Fruit fly (Drosophila melanogaster): ENCODE results near the gene CG3604.

dm6 chr2L:3711665-3712064 lies 14.0 kb upstream of the CG3604 start, which contains the start of gene cutlet:
- peak; percentile 32 for TF ChIP-seq bab1 (GFP tag; optimal IDR thresholded peaks at IDR 0.05)
- TF ChIP-seq Clk (GFP tag; optimal IDR thresholded peaks at IDR 0.05): no peak
- TF ChIP-seq cic (GFP tag; optimal IDR thresholded peaks at IDR 0.05): no peak
- TF ChIP-seq CG14711 (tag; optimal IDR thresholded peaks at IDR 0.05): peak; percentile 90
- TF ChIP-seq CG7101 (tag; optimal IDR thresholded peaks at IDR 0.05): no peak
- TF ChIP-seq CG11617 (GFP tag; optimal IDR thresholded peaks at IDR 0.05): no peak
- TF ChIP-seq pad (GFP tag; optimal IDR thresholded peaks at IDR 0.05): peak; percentile 1
- TF ChIP-seq CG1620 (GFP tag; optimal IDR thresholded peaks at IDR 0.05): peak; percentile 16
- TF ChIP-seq Hr96 (GFP tag; optimal IDR thresholded peaks at IDR 0.05): no peak
- TF ChIP-seq ovo (GFP tag; optimal IDR thresholded peaks at IDR 0.05): no peak
- no peak for TF ChIP-seq cnc (optimal IDR thresholded peaks at IDR 0.05)
- TF ChIP-seq CG7045 (GFP tag; optimal IDR thresholded peaks at IDR 0.05): no peak
- no peak for TF ChIP-seq CG5204 (GFP tag; optimal IDR thresholded peaks at IDR 0.05)
